Worm (Caenorhabditis elegans) whole organism, L2 larva: ENCODE results near the gene C48B4.12.

ENCODE experiments used
- C34F6.9 ChIP-seq: fragments of 150-350 bp; optimal IDR thresholded peaks from 2 replicates; lab custom pipeline; 2014; ENCODE audit warnings: missing biosample characterization, missing genetic modification characterization
- F13H6.1 ChIP-seq: sonication (generic microtip); optimal IDR thresholded peaks from 2 replicates; lab custom pipeline; 2016; ENCODE audit warnings: missing genetic modification characterization, missing compliant biosample characterization
- R02D3.7 ChIP-seq: fragments of 150-350 bp; optimal IDR thresholded peaks from 2 replicates; lab custom pipeline; 2014; ENCODE audit warnings: missing biosample characterization, missing genetic modification characterization
- Y55F3AM.14 ChIP-seq: fragments of 200-800 bp; sonication (Bioruptor generic); optimal IDR thresholded peaks from 2 replicates; lab custom pipeline; 2018; ENCODE audit warnings: mild to moderate bottlenecking, missing genetic modification characterization, missing compliant biosample characterization
- alr-1 ChIP-seq: fragments of 150-350 bp; optimal IDR thresholded peaks from 2 replicates; lab custom pipeline; 2014; ENCODE audit warnings: missing biosample characterization, missing genetic modification characterization
- blmp-1 ChIP-seq: sonication (generic microtip); optimal IDR thresholded peaks from 2 replicates; lab custom pipeline; 2017; ENCODE audit warnings: missing genetic modification characterization, mild to moderate bottlenecking, missing compliant biosample characterization, antibody characterized with exemption, moderate library complexity; ENCODE audit not compliant: insufficient read depth
- ceh-82 ChIP-seq: fragments of 150-350 bp; optimal IDR thresholded peaks from 2 replicates; lab custom pipeline; 2014; ENCODE audit warnings: missing biosample characterization, missing genetic modification characterization
- crh-2 ChIP-seq: sonication (generic microtip); optimal IDR thresholded peaks from 2 replicates; lab custom pipeline; 2017; ENCODE audit warnings: missing biosample characterization, missing genetic modification characterization
- elt-1 ChIP-seq: fragments of 150-350 bp; optimal IDR thresholded peaks from 2 replicates; lab custom pipeline; 2014; ENCODE audit warnings: missing biosample characterization, missing genetic modification characterization
- fos-1 ChIP-seq: fragments of 150-350 bp; optimal IDR thresholded peaks from 2 replicates; lab custom pipeline; 2014; ENCODE audit warnings: missing biosample characterization, missing genetic modification characterization
- gmeb-1 ChIP-seq: fragments of 150-350 bp; optimal IDR thresholded peaks from 2 replicates; lab custom pipeline; 2014; ENCODE audit warnings: missing biosample characterization, missing genetic modification characterization
- lsy-2 ChIP-seq, 2 experiments: fragments of 150-350 bp in 1 of 2; sonication (generic microtip) in 1 of 2; optimal IDR thresholded peaks; 2 replicates each; lab custom pipeline; 2014 to 2017; ENCODE audit warnings: missing biosample characterization in 2 of 2, missing genetic modification characterization in 2 of 2
- mab-5 ChIP-seq: fragments of 150-350 bp; optimal IDR thresholded peaks from 2 replicates; lab custom pipeline; 2014; ENCODE audit warnings: missing biosample characterization, missing genetic modification characterization
- nhr-237 ChIP-seq: fragments of 150-350 bp; optimal IDR thresholded peaks from 2 replicates; lab custom pipeline; 2014; ENCODE audit warnings: missing biosample characterization, missing genetic modification characterization
- nhr-25 ChIP-seq: fragments of 150-350 bp; sonication (generic microtip); optimal IDR thresholded peaks from 3 replicates; lab custom pipeline; 2014; ENCODE audit warnings: missing biosample characterization, missing genetic modification characterization
- nhr-6 ChIP-seq: fragments of 150-350 bp; optimal IDR thresholded peaks from 2 replicates; lab custom pipeline; 2014; ENCODE audit warnings: missing biosample characterization, missing genetic modification characterization
- peb-1 ChIP-seq: fragments of 150-350 bp; optimal IDR thresholded peaks from 2 replicates; lab custom pipeline; 2014; ENCODE audit warnings: missing biosample characterization, missing genetic modification characterization
- sem-4 ChIP-seq: fragments of 150-350 bp; optimal IDR thresholded peaks from 2 replicates; lab custom pipeline; 2014; ENCODE audit warnings: missing biosample characterization, missing genetic modification reagents, missing genetic modification characterization
- sma-9 ChIP-seq, 2 experiments: fragments of 150-350 bp in 1 of 2; sonication (generic microtip) in 1 of 2; optimal IDR thresholded peaks; 2 replicates each; lab custom pipeline; 2014 to 2016; ENCODE audit warnings: missing genetic modification characterization in 2 of 2, mild to moderate bottlenecking in 1 of 2, missing biosample characterization in 1 of 2, missing compliant biosample characterization in 1 of 2, missing genetic modification reagents in 1 of 2, moderate library complexity in 1 of 2
- unc-55 ChIP-seq: fragments of 150-350 bp; sonication (generic microtip); optimal IDR thresholded peaks from 3 replicates; lab custom pipeline; 2014; ENCODE audit warnings: missing biosample characterization, missing genetic modification reagents, missing genetic modification characterization
- unc-62 ChIP-seq: fragments of 150-350 bp; optimal IDR thresholded peaks from 2 replicates; lab custom pipeline; 2014; ENCODE audit warnings: missing biosample characterization, missing genetic modification reagents, missing genetic modification characterization
- ztf-1 ChIP-seq: fragments of 200-800 bp; sonication (Bioruptor generic); conservative IDR thresholded peaks from 2 replicates; pipeline ENCODE4 v1.3.6; 2022; ENCODE audit warnings: missing genetic modification characterization, missing compliant biosample characterization
- ztf-11 ChIP-seq: sonication (generic microtip); optimal IDR thresholded peaks from 2 replicates; lab custom pipeline; 2017; ENCODE audit warnings: missing biosample characterization, missing genetic modification characterization
- ztf-4 ChIP-seq: fragments of 150-350 bp; optimal IDR thresholded peaks from 2 replicates; lab custom pipeline; 2014; ENCODE audit warnings: missing biosample characterization, missing genetic modification characterization

The C48B4.12 gene

DNA sequence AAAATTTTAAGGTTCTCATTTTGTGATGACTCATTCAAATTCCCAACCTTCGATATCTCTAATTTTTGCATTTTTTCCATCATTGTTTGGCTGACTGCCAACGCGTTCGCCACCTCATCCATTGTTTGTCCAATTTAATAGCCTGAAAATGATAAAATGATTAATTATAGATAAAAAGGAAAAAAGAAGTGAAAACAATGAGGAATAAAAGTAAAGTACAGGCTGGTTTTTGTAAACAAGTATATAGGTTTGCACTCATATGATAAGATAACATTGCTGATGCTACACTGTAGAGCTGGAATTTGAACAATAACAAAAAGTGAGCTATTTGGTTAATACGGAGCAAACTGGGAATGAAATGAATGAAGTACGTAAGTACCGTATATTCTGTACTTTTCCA lies 14.9 kb upstream of the C48B4.12 start, which contains the start of gene C48B4.3:
Gene C48B4.3, minus strand, starts transcription at position 149 of the 400 bp plus-strand sequence.
- TF ChIP-seq fos-1 (tag; lab: Kevin White, UChicago) (peak; percentile 5), sem-4 (tag; lab: Kevin White, UChicago) (no peak)

DNA sequence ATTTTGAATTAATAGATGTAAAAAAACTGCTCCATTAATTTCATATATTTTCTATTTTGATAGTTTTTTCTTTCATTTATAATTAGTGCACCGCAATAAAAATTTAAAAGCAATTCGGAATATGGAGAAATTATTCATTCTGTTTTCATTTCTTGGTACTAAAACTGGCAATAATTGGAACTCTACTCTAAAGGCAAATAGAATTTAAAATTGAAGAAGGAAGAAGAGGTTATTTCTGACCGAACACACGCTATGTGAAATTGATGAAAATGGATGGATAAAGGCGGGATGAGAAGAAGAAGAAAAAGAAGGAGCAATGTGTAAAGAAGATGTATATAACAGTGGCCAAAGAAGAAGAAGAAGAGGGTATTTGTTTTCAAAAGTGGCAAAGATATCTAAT lies 13.9 kb upstream of the C48B4.12 start:
- TF ChIP-seq C34F6.9 (tag; lab: Kevin White, UChicago) (peak; percentile 42), nhr-6 (tag; lab: Kevin White, UChicago) (no peak)

DNA sequence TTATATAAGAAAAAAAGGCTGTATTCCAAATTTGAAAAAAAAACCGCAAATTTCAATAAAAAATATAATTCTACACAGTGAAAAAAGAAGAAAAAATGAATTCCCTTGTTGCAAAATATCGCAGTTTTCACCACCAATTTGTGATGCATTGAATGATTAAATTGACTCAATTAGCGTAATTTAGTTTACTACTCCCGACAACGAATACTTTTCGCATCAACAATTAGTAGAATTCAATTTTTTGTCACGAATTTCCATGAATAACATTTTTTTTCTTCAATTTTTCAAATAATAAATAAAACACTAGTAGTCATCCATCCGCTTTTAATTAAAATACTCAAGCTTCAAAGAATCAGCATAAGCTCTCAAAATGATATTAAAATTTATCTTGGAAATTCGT lies 11.8 kb upstream of the C48B4.12 start:
- TF ChIP-seq sma-9 (GFP tag; optimal IDR thresholded peaks at IDR 0.05; lab: Kevin White, UChicago) (peak; percentile 28), sma-9 (tag; optimal IDR thresholded peaks at IDR 0.05; lab: Kevin White, UChicago) (no peak), blmp-1 (tag; lab: Kevin White, UChicago) (no peak), Y55F3AM.14 (GFP tag; lab: Kevin White, UChicago) (no peak), mab-5 (tag; lab: Kevin White, UChicago) (no peak), lsy-2 (tag; optimal IDR thresholded peaks at IDR 0.05; lab: Kevin White, UChicago) (peak; percentile 8 to 40), sem-4 (tag; lab: Kevin White, UChicago) (peak; percentile 7), unc-62 (GFP tag; lab: Kevin White, UChicago) (no peak), peb-1 (tag; lab: Kevin White, UChicago) (no peak)

DNA sequence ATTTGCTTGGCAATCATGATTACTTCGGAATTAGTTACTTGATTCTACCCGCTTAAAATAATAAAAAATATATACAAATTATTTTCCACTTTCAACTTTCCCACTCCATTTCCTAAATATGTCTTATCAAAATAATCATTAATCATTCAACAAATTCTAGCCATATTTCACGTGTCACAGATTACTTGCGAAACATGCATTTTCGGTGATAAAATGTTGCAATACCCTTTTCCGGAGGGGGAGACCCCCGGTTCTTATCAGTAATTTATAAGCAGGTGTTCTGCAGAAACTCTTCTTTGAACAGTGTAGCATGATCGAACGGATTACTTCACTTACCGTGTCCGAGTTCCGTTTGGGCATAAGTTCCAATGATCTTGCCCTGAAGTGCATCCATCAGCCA lies 6.9 kb upstream of the C48B4.12 start:
- TF ChIP-seq unc-62 (GFP tag; lab: Kevin White, UChicago) (no peak), crh-2 (tag; lab: Kevin White, UChicago) (peak; percentile 44), sma-9 (GFP tag; optimal IDR thresholded peaks at IDR 0.05; lab: Kevin White, UChicago) (peak; percentile 82), sma-9 (tag; optimal IDR thresholded peaks at IDR 0.05; lab: Kevin White, UChicago) (no peak), fos-1 (tag; lab: Kevin White, UChicago) (peak; percentile 84), R02D3.7 (tag; lab: Kevin White, UChicago) (no peak)

DNA sequence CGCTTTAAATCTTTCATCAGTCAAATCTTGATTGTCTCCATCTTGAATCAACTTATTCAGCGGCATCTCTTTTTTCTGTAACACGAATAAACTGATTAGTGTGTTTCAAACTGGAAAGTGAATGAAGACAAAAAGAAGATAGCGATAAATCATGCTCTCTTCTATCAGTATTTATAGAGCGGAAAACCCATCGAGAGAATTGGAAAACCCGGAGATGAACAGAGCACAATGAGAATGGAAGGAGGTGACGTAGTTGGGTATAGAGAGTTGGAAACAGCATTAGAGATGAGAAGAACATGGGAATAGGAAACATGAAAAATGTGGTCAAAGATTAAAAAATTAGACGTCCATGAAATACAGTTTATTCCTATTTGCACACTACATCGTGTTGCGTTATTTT lies 5.0 kb upstream of the C48B4.12 start, which contains the start of gene acox-1.5:
Gene acox-1.5, minus strand, starts transcription at position 75 of the 400 bp plus-strand sequence.
- TF ChIP-seq sma-9 (GFP tag; optimal IDR thresholded peaks at IDR 0.05; lab: Kevin White, UChicago) = peak; percentile 31
- TF ChIP-seq sma-9 (tag; optimal IDR thresholded peaks at IDR 0.05; lab: Kevin White, UChicago) = no peak
- peak; percentile 83 for TF ChIP-seq fos-1 (tag; lab: Kevin White, UChicago)
- TF ChIP-seq C34F6.9 (tag; lab: Kevin White, UChicago) = no peak

DNA sequence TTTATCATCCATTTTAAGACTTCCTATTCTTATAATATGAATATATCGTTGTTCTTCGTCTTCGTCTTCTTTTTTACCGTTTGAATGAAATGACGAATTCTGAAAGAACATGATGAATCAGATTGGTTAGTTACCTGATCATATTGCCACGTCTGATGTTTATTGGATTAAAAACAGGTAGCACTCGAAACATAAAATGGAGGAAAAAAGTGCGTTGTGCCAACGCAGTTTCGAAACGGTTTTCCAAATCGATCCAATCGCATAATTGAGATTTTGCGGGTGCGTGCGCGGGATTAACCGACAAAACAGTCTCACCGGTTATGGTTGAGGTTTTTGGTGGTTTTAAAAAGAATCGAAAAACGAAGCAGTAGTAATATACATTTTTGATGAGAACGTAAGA lies 1.6 kb upstream of the C48B4.12 start, which contains the start of gene rom-2:
Gene rom-2, minus strand, starts transcription at position 101 of the 400 bp plus-strand sequence.
- TF ChIP-seq ceh-82 (tag; lab: Kevin White, UChicago) (no peak), nhr-25 (tag; lab: Kevin White, UChicago) (no peak), ztf-1 (no peak), sma-9 (GFP tag; optimal IDR thresholded peaks at IDR 0.05; lab: Kevin White, UChicago) (no peak), sma-9 (tag; optimal IDR thresholded peaks at IDR 0.05; lab: Kevin White, UChicago) (no peak), unc-55 (GFP tag; lab: Kevin White, UChicago) (no peak), nhr-6 (tag; lab: Kevin White, UChicago) (no peak), elt-1 (tag; lab: Kevin White, UChicago) (no peak), blmp-1 (tag; lab: Kevin White, UChicago) (no peak), gmeb-1 (tag; lab: Kevin White, UChicago) (no peak), alr-1 (tag; lab: Kevin White, UChicago) (no peak)

DNA sequence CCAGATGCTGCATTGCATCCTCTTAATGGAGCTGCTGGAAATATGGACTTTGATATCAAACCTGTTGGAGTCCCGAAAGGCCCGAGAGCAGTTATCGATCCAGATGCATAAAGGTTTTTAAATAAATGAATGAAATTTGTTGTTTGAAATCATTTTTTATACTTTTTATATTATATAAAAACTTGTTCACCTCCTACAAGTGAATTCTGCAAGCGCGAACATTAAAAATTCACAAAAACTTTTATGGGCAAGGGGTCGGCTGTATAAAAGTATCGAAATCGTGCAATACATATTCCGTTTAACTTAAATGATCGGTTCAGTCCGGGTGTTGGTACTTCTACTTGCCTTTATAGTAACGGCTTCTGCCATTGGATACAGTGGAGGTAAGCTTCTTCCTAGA lies 1.0 kb downstream of the C48B4.12 start, which contains the start of gene F58A4.1:
Gene F58A4.1, plus strand, starts transcription at position 301 of the 400 bp plus-strand sequence.
- TF ChIP-seq nhr-237 (tag; lab: Kevin White, UChicago) = no peak

DNA sequence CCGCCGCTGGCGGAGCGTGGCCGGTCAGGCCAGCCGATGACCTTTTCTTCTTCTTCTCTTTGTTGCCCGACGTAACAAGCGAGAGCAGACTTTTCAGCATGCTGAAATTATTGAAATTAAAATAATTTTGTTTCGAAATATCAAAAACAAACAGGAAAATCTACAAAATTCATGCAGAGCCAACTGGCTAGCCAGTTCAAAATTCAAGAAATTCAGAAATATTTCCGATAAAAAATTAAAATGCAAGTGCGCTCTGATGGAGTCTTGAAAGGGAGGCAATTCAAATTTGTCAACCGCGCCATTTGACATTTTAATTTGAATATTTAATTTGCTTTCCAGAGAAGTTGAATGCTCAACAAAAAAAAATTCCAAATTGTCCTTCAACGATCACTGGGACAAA lies 3.5 kb downstream of the C48B4.12 start, which contains the start of gene F58A4.2:
Gene F58A4.2, minus strand, starts transcription at position 101 of the 400 bp plus-strand sequence.
- no peak for TF ChIP-seq fos-1 (tag; lab: Kevin White, UChicago)

DNA sequence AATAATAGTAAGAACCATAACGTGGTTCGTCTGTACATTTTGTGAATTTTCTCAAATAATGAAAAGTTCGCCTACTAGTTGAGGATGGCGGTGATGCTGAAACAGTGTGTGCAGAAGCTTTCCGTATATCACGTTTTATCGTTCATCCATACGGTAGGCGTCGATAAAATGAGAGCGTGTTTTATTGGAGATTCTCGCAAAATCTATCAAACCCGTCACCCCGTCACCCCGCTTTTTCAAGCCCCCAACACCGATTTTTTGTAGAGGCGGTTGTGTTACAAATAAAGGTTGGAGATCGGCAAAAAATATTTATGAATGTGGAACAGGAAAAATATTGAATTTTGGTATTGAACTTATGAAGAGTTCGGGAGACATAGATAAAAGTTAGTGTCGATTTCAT lies 11.5 kb downstream of the C48B4.12 start, which contains the start of gene clec-161:
Gene clec-161, minus strand, starts transcription at position 101 of the 400 bp plus-strand sequence.
- no peak for TF ChIP-seq unc-62 (GFP tag; lab: Kevin White, UChicago)
- no peak for TF ChIP-seq ztf-11 (tag; lab: Kevin White, UChicago)
- no peak for TF ChIP-seq unc-55 (GFP tag; lab: Kevin White, UChicago)
- TF ChIP-seq ztf-4 = no peak
- no peak for TF ChIP-seq F13H6.1 (tag; lab: Kevin White, UChicago)
